Worm (Caenorhabditis elegans): ENCODE results near the gene C11D2.3.

ce11 chrIV:6156833-6157232 is 5.2 kb downstream of the C11D2.3 start, which contains the start of gene C11D2.4:
- TF ChIP-seq ZK337.2 (GFP tag; IDR thresholded peaks at IDR 0.05) (no peak), ama-1 (optimal IDR thresholded peaks at IDR 0.05) (no peak), zag-1 (tag; optimal IDR thresholded peaks at IDR 0.05) (no peak)

Data from whole organism, L4 larva.